Worm (Caenorhabditis elegans) whole organism, young adult: ENCODE data around the gene sma-10.

ENCODE experiments used
- B0019.2 ChIP-seq: fragments of 200-800 bp; sonication (Bioruptor generic); conservative IDR thresholded peaks from 2 replicates; pipeline ENCODE4 v1.3.6; 2022; ENCODE audit warnings: missing genetic modification reagents, missing genetic modification characterization, missing compliant biosample characterization
- T26A5.8 ChIP-seq: sonication (generic microtip); optimal IDR thresholded peaks from 2 replicates; lab custom pipeline; 2016; ENCODE audit warnings: missing genetic modification characterization, missing compliant biosample characterization
- ama-1 ChIP-seq, 3 experiments: fragments of 150-350 bp in 1 of 3; sonication (generic microtip) in 2 of 3; optimal IDR thresholded peaks; 2 replicates each; lab custom pipeline; 2014 to 2018; ENCODE audit warnings: missing biosample characterization in 2 of 3, missing genetic modification characterization in 2 of 3, missing genetic modification reagents in 2 of 3
- bed-2 ChIP-seq: fragments of 200-800 bp; sonication (Bioruptor generic); IDR thresholded peaks from 2 replicates; pipeline ENCODE4 v1.3.6; 2022; ENCODE audit warnings: missing genetic modification reagents, missing genetic modification characterization, missing compliant biosample characterization
- ceh-58 ChIP-seq: fragments of 200-800 bp; sonication (Bioruptor generic); IDR thresholded peaks from 2 replicates; pipeline ENCODE4 v1.3.6; 2022; ENCODE audit warnings: missing genetic modification characterization, missing compliant biosample characterization
- ceh-79 ChIP-seq: sonication (generic microtip); optimal IDR thresholded peaks from 2 replicates; lab custom pipeline; 2017; ENCODE audit warnings: mild to moderate bottlenecking, missing genetic modification characterization, missing compliant biosample characterization
- madf-3 ChIP-seq: fragments of 200-800 bp; sonication (Bioruptor generic); IDR thresholded peaks from 2 replicates; pipeline ENCODE4 v1.3.6; 2022; ENCODE audit warnings: missing genetic modification reagents, missing genetic modification characterization, missing compliant biosample characterization
- nfya-1 ChIP-seq: sonication (generic microtip); optimal IDR thresholded peaks from 2 replicates; lab custom pipeline; 2017; ENCODE audit warnings: antibody characterized with exemption, missing compliant biosample characterization, missing genetic modification characterization, borderline replicate concordance; ENCODE audit not compliant: insufficient read depth
- sea-2 ChIP-seq: fragments of 200-800 bp; sonication (Bioruptor generic); IDR thresholded peaks from 2 replicates; pipeline ENCODE4 v1.3.6; 2022; ENCODE audit warnings: missing genetic modification characterization, missing compliant biosample characterization
- snpc-3.4 ChIP-seq: sonication (generic microtip); optimal IDR thresholded peaks from 2 replicates; lab custom pipeline; 2017; ENCODE audit warnings: missing genetic modification characterization, mild to moderate bottlenecking, missing compliant biosample characterization, antibody characterized with exemption, moderate library complexity, missing genotype, missing genetic modification reagents
- unc-62 ChIP-seq: fragments of 150-350 bp; optimal IDR thresholded peaks from 2 replicates; lab custom pipeline; 2014; ENCODE audit warnings: missing biosample characterization, missing genetic modification reagents, missing genetic modification characterization
- zim-3 ChIP-seq: sonication (generic microtip); optimal IDR thresholded peaks from 2 replicates; lab custom pipeline; 2017; ENCODE audit warnings: mild to moderate bottlenecking, missing genetic modification characterization, moderate library complexity, missing compliant biosample characterization

- TF ChIP-seq nfya-1 (tag; lab: Kevin White, UChicago), result no peak
- no peak for TF ChIP-seq ceh-79 (tag; lab: Kevin White, UChicago)
- TF ChIP-seq unc-62 (GFP tag; lab: Kevin White, UChicago), result no peak
- TF ChIP-seq T26A5.8 (tag; lab: Kevin White, UChicago), result no peak
- TF ChIP-seq ama-1 (optimal IDR thresholded peaks at IDR 0.05; lab: Kevin White, UChicago), result no peak
- TF ChIP-seq ama-1 (GFP tag; optimal IDR thresholded peaks at IDR 0.05; lab: Kevin White, UChicago), result no peak
- no peak for TF ChIP-seq bed-2
- TF ChIP-seq zim-3 (tag; lab: Kevin White, UChicago), result no peak
- TF ChIP-seq B0019.2 (GFP tag; lab: Robert Waterston, UW), result no peak
- no peak for TF ChIP-seq madf-3 (GFP tag; lab: Robert Waterston, UW)
- TF ChIP-seq sea-2 (GFP tag; lab: Robert Waterston, UW), result no peak
- TF ChIP-seq ceh-58, result no peak
- no peak for TF ChIP-seq snpc-3.4 (tag; lab: Kevin White, UChicago)
Observed at ce11 chrIV:306572-306971, 32.4 kb downstream of the sma-10 start.
